Fruit fly (Drosophila melanogaster) whole organism, embryonic: ENCODE results near the gene CG7601.

Experiments used
- BEAF-32 ChIP-seq: fragments of 200-800 bp; sonication (Bioruptor generic); optimal IDR thresholded peaks from 3 replicates; lab custom pipeline; 2017; ENCODE audit warnings: missing biosample characterization, missing genetic modification characterization, mild to moderate bottlenecking, moderate library complexity, missing genetic modification reagents
- CG10321 ChIP-seq: fragments of 200-800 bp; sonication (Bioruptor generic); IDR thresholded peaks from 2 replicates; pipeline ENCODE4 v1.3.6; 2022; ENCODE audit warnings: missing biosample characterization, missing genetic modification characterization
- CG11504 ChIP-seq: fragments of 200-800 bp; sonication (Bioruptor generic); optimal IDR thresholded peaks from 3 replicates; lab custom pipeline; 2019; ENCODE audit warnings: missing biosample characterization, mild to moderate bottlenecking, missing genetic modification characterization, moderate library complexity
- CG12219 ChIP-seq: fragments of 200-800 bp; sonication (Bioruptor generic); optimal IDR thresholded peaks from 3 replicates; lab custom pipeline; 2018; ENCODE audit warnings: missing biosample characterization, mild to moderate bottlenecking, missing genetic modification characterization
- CG1233 ChIP-seq: fragments of 200-800 bp; sonication (Bioruptor generic); optimal IDR thresholded peaks from 4 replicates; lab custom pipeline; 2018; ENCODE audit warnings: missing biosample characterization, mild to moderate bottlenecking, missing genetic modification characterization
- CG12744 ChIP-seq: fragments of 200-800 bp; sonication (Bioruptor generic); optimal IDR thresholded peaks from 2 replicates; lab custom pipeline; 2016; ENCODE audit warnings: missing biosample characterization, missing genetic modification characterization
- CG13296 ChIP-seq: fragments of 200-800 bp; sonication (Bioruptor generic); optimal IDR thresholded peaks from 3 replicates; lab custom pipeline; 2018; ENCODE audit warnings: missing biosample characterization, mild to moderate bottlenecking, missing genetic modification characterization
- CG13894 ChIP-seq: fragments of 200-800 bp; sonication (Bioruptor generic); optimal IDR thresholded peaks from 3 replicates; lab custom pipeline; 2018; ENCODE audit warnings: missing biosample characterization, mild to moderate bottlenecking, missing genetic modification characterization, moderate library complexity
- CG15479 ChIP-seq: fragments of 200-800 bp; sonication (Bioruptor generic); optimal IDR thresholded peaks from 3 replicates; lab custom pipeline; 2019; ENCODE audit warnings: missing biosample characterization, mild to moderate bottlenecking, missing genetic modification characterization, moderate library complexity
- CG1603 ChIP-seq: fragments of 200-800 bp; sonication (Bioruptor generic); optimal IDR thresholded peaks from 2 replicates; lab custom pipeline; 2019; ENCODE audit warnings: missing biosample characterization, mild to moderate bottlenecking, missing genetic modification characterization, moderate library complexity
- CG17359 ChIP-seq: fragments of 200-800 bp; sonication (Bioruptor generic); optimal IDR thresholded peaks from 3 replicates; lab custom pipeline; 2018; ENCODE audit warnings: missing biosample characterization, mild to moderate bottlenecking, missing genetic modification characterization, moderate library complexity
- CG18476 ChIP-seq: fragments of 200-800 bp; sonication (Bioruptor generic); optimal IDR thresholded peaks from 2 replicates; lab custom pipeline; 2016; ENCODE audit warnings: missing biosample characterization, mild to moderate bottlenecking, missing genetic modification characterization
- CG2120 ChIP-seq: fragments of 200-800 bp; sonication (Bioruptor generic); optimal IDR thresholded peaks from 3 replicates; lab custom pipeline; 2016; ENCODE audit warnings: missing biosample characterization, missing genetic modification characterization
- CG2678 ChIP-seq: fragments of 200-800 bp; sonication (Bioruptor generic); optimal IDR thresholded peaks from 3 replicates; lab custom pipeline; 2019; ENCODE audit warnings: missing biosample characterization, mild to moderate bottlenecking, missing genetic modification characterization, moderate library complexity
- CG2875 ChIP-seq: fragments of 200-800 bp; sonication (Bioruptor generic); optimal IDR thresholded peaks from 2 replicates; lab custom pipeline; 2017; ENCODE audit warnings: missing biosample characterization, mild to moderate bottlenecking, missing genetic modification characterization, missing genetic modification reagents
- CG34376 ChIP-seq: fragments of 200-800 bp; sonication (Bioruptor generic); optimal IDR thresholded peaks from 2 replicates; lab custom pipeline; 2018; ENCODE audit warnings: missing biosample characterization, mild to moderate bottlenecking, missing genetic modification characterization
- CG4328 ChIP-seq: fragments of 200-800 bp; sonication (Bioruptor generic); optimal IDR thresholded peaks from 3 replicates; lab custom pipeline; 2017; ENCODE audit warnings: missing biosample characterization, missing genetic modification reagents, missing genetic modification characterization
- CG6854 ChIP-seq: fragments of 200-800 bp; sonication (Bioruptor generic); optimal IDR thresholded peaks from 3 replicates; lab custom pipeline; 2017; ENCODE audit warnings: missing biosample characterization, mild to moderate bottlenecking, missing genetic modification characterization
- CG7556 ChIP-seq: fragments of 200-800 bp; sonication (Bioruptor generic); optimal IDR thresholded peaks from 2 replicates; lab custom pipeline; 2017; ENCODE audit warnings: missing biosample characterization, mild to moderate bottlenecking, missing genetic modification characterization
- CG9437 ChIP-seq: fragments of 200-800 bp; sonication (Bioruptor generic); optimal IDR thresholded peaks from 2 replicates; lab custom pipeline; 2018; ENCODE audit warnings: missing biosample characterization, mild to moderate bottlenecking, missing genetic modification characterization
- Dek ChIP-seq: fragments of 200-800 bp; sonication (Bioruptor generic); optimal IDR thresholded peaks from 3 replicates; lab custom pipeline; 2019; ENCODE audit warnings: missing biosample characterization, mild to moderate bottlenecking, missing genetic modification characterization, moderate library complexity
- Dip3 ChIP-seq: fragments of 200-800 bp; sonication (Bioruptor generic); optimal IDR thresholded peaks from 3 replicates; lab custom pipeline; 2016; ENCODE audit warnings: missing biosample characterization, missing genetic modification characterization
- Fer1 ChIP-seq: fragments of 200-800 bp; sonication (Bioruptor generic); optimal IDR thresholded peaks from 2 replicates; lab custom pipeline; 2017; ENCODE audit warnings: missing biosample characterization, mild to moderate bottlenecking, missing genetic modification characterization
- Jarid2 ChIP-seq: fragments of 200-800 bp; sonication (Bioruptor generic); optimal IDR thresholded peaks from 3 replicates; lab custom pipeline; 2017; ENCODE audit warnings: mild to moderate bottlenecking, missing biosample characterization, missing genetic modification reagents, missing genetic modification characterization
- Med ChIP-seq: fragments of 200-800 bp; sonication (Bioruptor generic); peaks from one replicate; lab custom pipeline; 2016; ENCODE audit warnings: missing biosample characterization, missing genetic modification characterization, mild to moderate bottlenecking, inconsistent platforms, moderate library complexity
- Meics ChIP-seq: fragments of 200-800 bp; sonication (Bioruptor generic); optimal IDR thresholded peaks from 2 replicates; lab custom pipeline; 2017; ENCODE audit warnings: missing biosample characterization, mild to moderate bottlenecking, missing genetic modification characterization
- NFAT ChIP-seq: fragments of 200-800 bp; sonication (Bioruptor generic); IDR thresholded peaks from 2 replicates; pipeline ENCODE4 v1.3.6; 2022; ENCODE audit warnings: missing biosample characterization, missing genetic modification characterization
- PHDP ChIP-seq: fragments of 200-800 bp; sonication (Bioruptor generic); optimal IDR thresholded peaks from 3 replicates; lab custom pipeline; 2018; ENCODE audit warnings: missing biosample characterization, mild to moderate bottlenecking, missing genetic modification characterization, moderate library complexity
- Pdp1 ChIP-seq, 2 experiments: fragments of 200-800 bp; sonication (Bioruptor generic); optimal IDR thresholded peaks; 3 replicates each; lab custom pipeline; 2016; ENCODE audit warnings: missing biosample characterization in 2 of 2, missing genetic modification characterization in 2 of 2, mild to moderate bottlenecking in 1 of 2, moderate library complexity in 1 of 2
- YL-1 ChIP-seq: fragments of 200-800 bp; sonication (Bioruptor generic); optimal IDR thresholded peaks from 3 replicates; lab custom pipeline; 2017; ENCODE audit warnings: missing biosample characterization, mild to moderate bottlenecking, missing genetic modification characterization
- az2 ChIP-seq: fragments of 200-800 bp; sonication (Bioruptor generic); optimal IDR thresholded peaks from 3 replicates; lab custom pipeline; 2016; ENCODE audit warnings: missing biosample characterization, missing genetic modification characterization
- br ChIP-seq: fragments of >200 bp; optimal IDR thresholded peaks from 2 replicates; lab custom pipeline; 2017
- bsh ChIP-seq, 2 experiments: fragments of 200-800 bp; sonication (Bioruptor generic); optimal IDR thresholded peaks; 2 replicates each; lab custom pipeline; 2017 to 2018; ENCODE audit warnings: mild to moderate bottlenecking in 2 of 2, missing biosample characterization in 2 of 2, missing genetic modification characterization in 2 of 2, moderate library complexity in 1 of 2
- caup ChIP-seq: fragments of 200-800 bp; sonication (Bioruptor generic); optimal IDR thresholded peaks from 3 replicates; lab custom pipeline; 2017; ENCODE audit warnings: missing biosample characterization, mild to moderate bottlenecking, missing genetic modification characterization, moderate library complexity; ENCODE audit not compliant: severe bottlenecking
- dati ChIP-seq: fragments of 200-800 bp; sonication (Bioruptor generic); IDR thresholded peaks from 2 replicates; pipeline ENCODE4 v1.3.6; 2022; ENCODE audit warnings: missing biosample characterization, missing genetic modification characterization
- gem ChIP-seq: fragments of 200-800 bp; sonication (Bioruptor generic); optimal IDR thresholded peaks from 2 replicates; lab custom pipeline; 2019; ENCODE audit warnings: missing biosample characterization, mild to moderate bottlenecking, missing genetic modification characterization, moderate library complexity
- jumu ChIP-seq: fragments of 200-800 bp; sonication (Bioruptor generic); optimal IDR thresholded peaks from 3 replicates; lab custom pipeline; 2016; ENCODE audit warnings: missing biosample characterization, missing genetic modification characterization
- kay ChIP-seq: fragments of 200-800 bp; sonication (Bioruptor generic); optimal IDR thresholded peaks from 2 replicates; lab custom pipeline; 2016; ENCODE audit warnings: missing biosample characterization, missing genetic modification characterization
- knrl ChIP-seq: fragments of 200-800 bp; sonication (Bioruptor generic); IDR thresholded peaks from 3 replicates; pipeline ENCODE4 v1.3.6; 2022; ENCODE audit warnings: missing biosample characterization, missing genetic modification characterization; ENCODE audit not compliant: partially characterized antibody
- lbe ChIP-seq: fragments of 200-800 bp; sonication (Bioruptor generic); optimal IDR thresholded peaks from 2 replicates; lab custom pipeline; 2016; ENCODE audit warnings: missing biosample characterization, mild to moderate bottlenecking, missing genetic modification characterization
- lilli ChIP-seq: fragments of 200-800 bp; sonication (Bioruptor generic); optimal IDR thresholded peaks from 3 replicates; lab custom pipeline; 2016; ENCODE audit warnings: missing biosample characterization, missing genetic modification characterization
- mam ChIP-seq: fragments of 200-800 bp; sonication (Bioruptor generic); optimal IDR thresholded peaks from 3 replicates; lab custom pipeline; 2016; ENCODE audit warnings: missing biosample characterization, missing genetic modification characterization
- nerfin-1 ChIP-seq: fragments of 200-800 bp; sonication (Bioruptor generic); optimal IDR thresholded peaks from 3 replicates; lab custom pipeline; 2019; ENCODE audit warnings: missing biosample characterization, mild to moderate bottlenecking, missing genetic modification characterization, moderate library complexity
- nmo ChIP-seq: fragments of 200-800 bp; sonication (Bioruptor generic); optimal IDR thresholded peaks from 2 replicates; lab custom pipeline; 2018; ENCODE audit warnings: missing biosample characterization, mild to moderate bottlenecking, missing genetic modification characterization, moderate library complexity
- odd ChIP-seq: fragments of 200-800 bp; sonication (Bioruptor generic); optimal IDR thresholded peaks from 2 replicates; lab custom pipeline; 2017; ENCODE audit warnings: missing biosample characterization, mild to moderate bottlenecking, missing genetic modification characterization
- onecut ChIP-seq: fragments of 200-800 bp; sonication (Bioruptor generic); IDR thresholded peaks from 2 replicates; pipeline ENCODE4 v1.3.6; 2022; ENCODE audit warnings: missing biosample characterization, missing genetic modification characterization
- phol ChIP-seq: fragments of 200-800 bp; sonication (Bioruptor generic); optimal IDR thresholded peaks from 3 replicates; lab custom pipeline; 2018; ENCODE audit warnings: missing biosample characterization, mild to moderate bottlenecking, missing genetic modification characterization, moderate library complexity
- salm ChIP-seq: fragments of 200-800 bp; sonication (Bioruptor generic); optimal IDR thresholded peaks from 2 replicates; lab custom pipeline; 2018; ENCODE audit warnings: missing biosample characterization, mild to moderate bottlenecking, missing genetic modification characterization
- scrt ChIP-seq: fragments of 200-800 bp; sonication (Bioruptor generic); optimal IDR thresholded peaks from 2 replicates; lab custom pipeline; 2018; ENCODE audit warnings: missing biosample characterization, mild to moderate bottlenecking, missing genetic modification characterization, moderate library complexity
- tin ChIP-seq: fragments of 200-800 bp; sonication (Bioruptor generic); optimal IDR thresholded peaks from 3 replicates; lab custom pipeline; 2016; ENCODE audit warnings: missing biosample characterization, missing genetic modification characterization

Gene CG7601

dm6 chr3R:29737891-29738290 is 1.3 kb upstream of the CG7601 start, which contains the start of gene Gnpnat (continued):
- TF ChIP-seq CG1603 (tag; lab: Kevin White, UChicago) (peak; percentile 74), knrl (GFP tag; lab: Robert Waterston, UW) (no peak), br (lab: Kevin White, UChicago) (no peak), CG9437 (GFP tag; lab: Kevin White, UChicago) (peak; percentile 99), CG4328 (GFP tag; lab: Kevin White, UChicago) (no peak), Dek (peak; percentile 51), kay (GFP tag; lab: Kevin White, UChicago) (no peak), CG34376 (GFP tag; lab: Kevin White, UChicago) (no peak), caup (GFP tag; lab: Kevin White, UChicago) (peak; percentile 48), Med (GFP tag; lab: Kevin White, UChicago) (peak; percentile 44), CG15479 (GFP tag; lab: Kevin White, UChicago) (no peak), Fer1 (peak; percentile 66), lbe (peak; percentile 34), nmo (GFP tag; lab: Kevin White, UChicago) (peak; percentile 54), az2 (GFP tag; lab: Kevin White, UChicago) (peak; percentile 25), tin (GFP tag; lab: Kevin White, UChicago) (peak; percentile 19), jumu (GFP tag; lab: Kevin White, UChicago) (peak; percentile 12), CG2875 (GFP tag; lab: Kevin White, UChicago) (peak; percentile 35), CG6854 (GFP tag; lab: Kevin White, UChicago) (peak; percentile 29), CG12744 (GFP tag; lab: Kevin White, UChicago) (no peak), Pdp1 (GFP tag; optimal IDR thresholded peaks at IDR 0.05; lab: Kevin White, UChicago) (peak; percentile 17 to 32), NFAT (GFP tag; lab: Robert Waterston, UW) (no peak), bsh (GFP tag; optimal IDR thresholded peaks at IDR 0.05; lab: Kevin White, UChicago) (peak in 1 of 2 experiments; percentile 73), PHDP (tag; lab: Kevin White, UChicago) (peak; percentile 67), dati (GFP tag; lab: Robert Waterston, UW) (no peak), Jarid2 (GFP tag; lab: Kevin White, UChicago) (peak; percentile 14), CG2120 (GFP tag; lab: Kevin White, UChicago) (peak; percentile 58), YL-1 (GFP tag; lab: Kevin White, UChicago) (no peak), BEAF-32 (GFP tag; lab: Kevin White, UChicago) (no peak), mam (GFP tag; lab: Kevin White, UChicago) (no peak), CG13296 (GFP tag; lab: Kevin White, UChicago) (peak; percentile 50), phol (tag; lab: Kevin White, UChicago) (peak; percentile 63), gem (tag; lab: Kevin White, UChicago) (peak; percentile 83), CG17359 (peak; percentile 73), scrt (GFP tag; lab: Kevin White, UChicago) (peak; percentile 26), CG18476 (peak; percentile 18), CG7556 (GFP tag; lab: Kevin White, UChicago) (peak; percentile 66), odd (GFP tag; lab: Kevin White, UChicago) (peak; percentile 39), CG13894 (tag; lab: Kevin White, UChicago) (peak; percentile 26), onecut (GFP tag; lab: Robert Waterston, UW) (peak; percentile 58), CG10321 (no peak), salm (tag; lab: Kevin White, UChicago) (peak; percentile 47), CG1233 (peak; percentile 55), CG12219 (GFP tag; lab: Kevin White, UChicago) (peak; percentile 41), nerfin-1 (peak; percentile 17), Meics (peak; percentile 73), CG11504 (tag; lab: Kevin White, UChicago) (no peak), lilli (peak; percentile 39), CG2678 (peak; percentile 71), Dip3 (GFP tag; lab: Kevin White, UChicago) (no peak)
